Fruit fly (Drosophila melanogaster) whole organism, pupa: Measurements from ENCODE around the gene cbt.

ENCODE experiments used
- CG15710 ChIP-seq: fragments of 200-800 bp; sonication (Bioruptor generic); optimal IDR thresholded peaks from 2 replicates; lab custom pipeline; 2018; ENCODE audit warnings: missing biosample characterization, mild to moderate bottlenecking, missing genetic modification characterization, moderate library complexity
- CG32121 ChIP-seq: fragments of 200-800 bp; sonication (Bioruptor generic); IDR thresholded peaks from 2 replicates; pipeline ENCODE4 v1.3.6; 2022; ENCODE audit warnings: missing biosample characterization, missing genetic modification characterization
- CG34367 ChIP-seq: fragments of 200-800 bp; sonication (Bioruptor generic); optimal IDR thresholded peaks from 2 replicates; lab custom pipeline; 2018; ENCODE audit warnings: missing biosample characterization, mild to moderate bottlenecking, missing genetic modification characterization
- D1 ChIP-seq: fragments of 200-800 bp; sonication (Bioruptor generic); optimal IDR thresholded peaks from 2 replicates; lab custom pipeline; 2018; ENCODE audit warnings: missing biosample characterization, mild to moderate bottlenecking, missing genetic modification characterization, moderate library complexity
- EcR ChIP-seq: fragments of 200-800 bp; sonication (Bioruptor generic); optimal IDR thresholded peaks from 3 replicates; lab custom pipeline; 2019; ENCODE audit warnings: missing biosample characterization, missing genetic modification characterization, mild to moderate bottlenecking, moderate library complexity, missing genetic modification reagents
- Ets98B ChIP-seq: fragments of 200-800 bp; sonication (Bioruptor generic); IDR thresholded peaks from 2 replicates; pipeline ENCODE4 v1.3.6; 2022; ENCODE audit warnings: missing biosample characterization, missing genetic modification characterization
- Snoo ChIP-seq: fragments of 200-800 bp; sonication (Bioruptor generic); optimal IDR thresholded peaks from 3 replicates; lab custom pipeline; 2017; ENCODE audit warnings: missing biosample characterization, mild to moderate bottlenecking, missing genetic modification characterization, inconsistent platforms
- rn ChIP-seq: fragments of 200-800 bp; sonication (Bioruptor generic); IDR thresholded peaks from 2 replicates; pipeline ENCODE4 v1.3.6; 2022; ENCODE audit warnings: missing biosample characterization, missing genetic modification characterization

DNA sequence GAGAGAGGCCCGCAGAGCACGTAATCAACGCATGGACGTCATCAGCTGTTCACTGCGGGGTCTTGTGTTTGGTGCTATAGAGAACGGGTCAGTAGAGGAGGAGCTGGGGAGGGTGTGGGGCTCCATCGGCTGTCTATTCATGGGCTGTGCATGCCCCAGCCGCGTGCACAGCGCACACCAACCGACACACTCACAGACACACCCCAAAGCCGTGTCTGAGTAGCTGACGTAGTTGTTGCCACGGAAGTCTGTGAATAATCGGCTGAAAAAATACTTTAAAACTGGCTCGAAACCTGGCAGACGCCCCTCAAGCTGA, 666 bp upstream of the cbt start:
- no peak for TF ChIP-seq CG32121 (GFP tag; lab: Robert Waterston, UW)
- TF ChIP-seq CG34367 (tag; lab: Kevin White, UChicago), result no peak
- no peak for TF ChIP-seq rn (GFP tag; lab: Robert Waterston, UW)
- TF ChIP-seq EcR, result no peak
- no peak for TF ChIP-seq D1
- no peak for TF ChIP-seq CG15710 (tag; lab: Kevin White, UChicago)
- no peak for TF ChIP-seq Snoo
- no peak for TF ChIP-seq Ets98B
